Worm (Caenorhabditis elegans): ENCODE results near the gene F21D5.5.

DNA sequence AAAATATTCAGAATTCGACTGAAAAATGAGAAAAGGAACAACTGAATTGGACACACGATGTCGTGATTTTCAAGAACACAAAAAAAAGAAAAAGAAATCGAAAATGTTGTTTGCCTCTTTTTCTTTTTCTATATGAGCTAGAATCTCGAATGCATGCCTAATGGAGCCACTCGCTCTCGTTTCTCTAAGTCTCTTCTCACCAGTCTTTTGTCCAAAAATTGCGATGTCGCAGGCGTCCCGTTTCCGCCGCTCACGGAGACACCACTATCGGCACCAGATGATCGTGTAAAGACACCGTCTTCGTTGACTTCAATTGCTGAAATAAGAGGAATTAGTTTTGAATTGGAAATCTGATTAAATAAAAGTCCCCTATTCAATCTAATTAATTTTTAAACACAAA lies 19.4 kb upstream of the F21D5.5 start:
- TF ChIP-seq dao-5 (tag; optimal IDR thresholded peaks at IDR 0.05) (no peak), him-1 (tag; optimal IDR thresholded peaks at IDR 0.05) (no peak), W03F9.2 (tag; optimal IDR thresholded peaks at IDR 0.05) (no peak)

Measured in whole organism, L4/young adult.